Worm (Caenorhabditis elegans): ENCODE measurements around the gene sra-36.
A peak's percentile ranks its signal among the peaks of the same experiment; 100 is the strongest.

Gene sra-36

ce11 chrII:4511911-4512310 lies 28.6 kb downstream of the sra-36 start, which contains the start of gene cyp-23A1:
cyp-23A1 (plus strand) TSS chrII:4512211.
- no peak for TF ChIP-seq lim-7 (GFP tag; IDR thresholded peaks at IDR 0.05)
- TF ChIP-seq nhr-237 (tag; optimal IDR thresholded peaks at IDR 0.05) = no peak
- no peak for TF ChIP-seq unc-62 (GFP tag; optimal IDR thresholded peaks at IDR 0.05 in 1 of 2)
- TF ChIP-seq unc-62 (tag; optimal IDR thresholded peaks at IDR 0.05) = no peak
- TF ChIP-seq egl-27 (tag; optimal IDR thresholded peaks at IDR 0.05) = no peak
- no peak for TF ChIP-seq Y5F2A.4 (GFP tag; optimal IDR thresholded peaks at IDR 0.05)
- TF ChIP-seq ceh-44 (GFP tag; IDR thresholded peaks at IDR 0.05) = no peak
- no peak for TF ChIP-seq ceh-28 (tag; optimal IDR thresholded peaks at IDR 0.05)
- TF ChIP-seq ZK546.5 (tag; optimal IDR thresholded peaks at IDR 0.05) = no peak
- TF ChIP-seq nhr-25 (tag; optimal IDR thresholded peaks at IDR 0.05; ENCODE audit: borderline replicate concordance, insufficient read depth) = no peak
- no peak for TF ChIP-seq T20F7.1 (GFP tag; optimal IDR thresholded peaks at IDR 0.05)
- TF ChIP-seq ceh-62 (tag; optimal IDR thresholded peaks at IDR 0.05) = no peak

- peak in 1 of 2 experiments; percentile 63 for TF ChIP-seq unc-62 (GFP tag; optimal IDR thresholded peaks at IDR 0.05 in 1 of 2)
- no peak for TF ChIP-seq unc-62 (tag; optimal IDR thresholded peaks at IDR 0.05)
- TF ChIP-seq pha-4 (GFP tag; IDR thresholded peaks at IDR 0.05) = no peak
- no peak for TF ChIP-seq pha-4 (tag; optimal IDR thresholded peaks at IDR 0.05)
- no peak for TF ChIP-seq lin-15B (tag; optimal IDR thresholded peaks at IDR 0.05)
Observed at ce11 chrII:4510684-4511083, 29.8 kb downstream of the sra-36 start.

- TF ChIP-seq daf-16 (GFP tag; optimal IDR thresholded peaks at IDR 0.05) = no peak
- peak; percentile 98 for TF ChIP-seq daf-16 (tag; optimal IDR thresholded peaks at IDR 0.05)
- TF ChIP-seq aha-1 (tag) = no peak
- TF ChIP-seq dve-1 (tag; optimal IDR thresholded peaks at IDR 0.05; ENCODE audit: insufficient read depth) = peak; percentile 68
- TF ChIP-seq arid-1 (GFP tag; conservative IDR thresholded peaks at IDR 0.05) = no peak
- TF ChIP-seq mep-1 (tag; optimal IDR thresholded peaks at IDR 0.05) = peak; percentile 26
- peak; percentile 44 for TF ChIP-seq pqm-1 (tag; optimal IDR thresholded peaks at IDR 0.05)
- TF ChIP-seq rbr-2 (tag; optimal IDR thresholded peaks at IDR 0.05) = no peak
- peak; percentile 48 for TF ChIP-seq mes-2 (tag; optimal IDR thresholded peaks at IDR 0.05; ENCODE audit: poor library complexity, severe bottlenecking)
- no peak for TF ChIP-seq hif-1 (tag; optimal IDR thresholded peaks at IDR 0.05)
- no peak for TF ChIP-seq snpc-4 (tag; optimal IDR thresholded peaks at IDR 0.05)
- 0 out of 2 replicates have a peak, but pooled peaks have one; percentile 29 for TF ChIP-seq dmd-6 (GFP tag; IDR thresholded peaks at IDR 0.05)
- TF ChIP-seq mdt-29 (GFP tag; IDR thresholded peaks at IDR 0.05) = no peak
- TF ChIP-seq dpl-1 (GFP tag; optimal IDR thresholded peaks at IDR 0.05) = peak; percentile 21
- TF ChIP-seq nhr-77 (tag; optimal IDR thresholded peaks at IDR 0.05) = peak; percentile 53
- TF ChIP-seq mxl-3 (GFP tag; optimal IDR thresholded peaks at IDR 0.05) = no peak
- TF ChIP-seq zip-11 (GFP tag; IDR thresholded peaks at IDR 0.05) = no peak
- TF ChIP-seq ZK337.2 (GFP tag; IDR thresholded peaks at IDR 0.05) = no peak
- peak; percentile 15 for TF ChIP-seq ztf-7 (tag; optimal IDR thresholded peaks at IDR 0.05)
- TF ChIP-seq pha-4 (GFP tag; IDR thresholded peaks at IDR 0.05) = no peak
- peak; percentile 70 for TF ChIP-seq pha-4 (tag; optimal IDR thresholded peaks at IDR 0.05)
- TF ChIP-seq egl-43 (GFP tag; IDR thresholded peaks at IDR 0.05) = no peak
- TF ChIP-seq lin-38 (GFP tag; IDR thresholded peaks at IDR 0.05) = no peak
- peak; percentile 84 for TF ChIP-seq nhr-28 (tag; optimal IDR thresholded peaks at IDR 0.05)
- no peak for TF ChIP-seq nhr-237 (tag; optimal IDR thresholded peaks at IDR 0.05)
- TF ChIP-seq skn-1 (tag; optimal IDR thresholded peaks at IDR 0.05) = no peak
- peak; percentile 57 for TF ChIP-seq hlh-11 (tag; optimal IDR thresholded peaks at IDR 0.05)
- TF ChIP-seq lsy-2 (tag; optimal IDR thresholded peaks at IDR 0.05) = peak in 1 of 2 experiments; percentile 43
- TF ChIP-seq hlh-30 (tag; optimal IDR thresholded peaks at IDR 0.05; ENCODE audit: insufficient read depth) = peak; percentile 21
- TF ChIP-seq attf-4 (tag; optimal IDR thresholded peaks at IDR 0.05) = no peak
Observed at ce11 chrII:4507669-4508068, 32.9 kb downstream of the sra-36 start.

Measured in whole organism, L4 larva.